Worm (Caenorhabditis elegans) whole organism, young adult: ENCODE data around the gene cyp-34A10.

ENCODE experiments used
- D2030.7 ChIP-seq: fragments of 200-800 bp; sonication (Bioruptor generic); IDR thresholded peaks from 2 replicates; pipeline ENCODE4 v1.3.6; 2022; ENCODE audit warnings: missing genetic modification reagents, missing genetic modification characterization, missing compliant biosample characterization
- F37B4.10 ChIP-seq: fragments of 200-800 bp; sonication (Bioruptor generic); IDR thresholded peaks from 2 replicates; pipeline ENCODE4 v1.3.6; 2022; ENCODE audit warnings: missing genetic modification characterization, missing compliant biosample characterization
- him-1 ChIP-seq: sonication (generic microtip); optimal IDR thresholded peaks from 2 replicates; lab custom pipeline; 2016; ENCODE audit warnings: missing genotype, missing genetic modification reagents, missing genetic modification characterization, missing compliant biosample characterization
- lir-1 ChIP-seq: fragments of 200-800 bp; sonication (Bioruptor generic); conservative IDR thresholded peaks from 2 replicates; pipeline ENCODE4 v1.3.6; 2022; ENCODE audit warnings: missing genetic modification reagents, missing genetic modification characterization, missing compliant biosample characterization
- nfya-1 ChIP-seq: sonication (generic microtip); optimal IDR thresholded peaks from 2 replicates; lab custom pipeline; 2017; ENCODE audit warnings: antibody characterized with exemption, missing compliant biosample characterization, missing genetic modification characterization, borderline replicate concordance; ENCODE audit not compliant: insufficient read depth
- nhr-179 ChIP-seq: sonication (generic microtip); optimal IDR thresholded peaks from 2 replicates; lab custom pipeline; 2016; ENCODE audit warnings: mild to moderate bottlenecking, missing genetic modification characterization, missing compliant biosample characterization
- unc-62 ChIP-seq: fragments of 150-350 bp; optimal IDR thresholded peaks from 2 replicates; lab custom pipeline; 2014; ENCODE audit warnings: missing biosample characterization, missing genetic modification reagents, missing genetic modification characterization
- xnd-1 ChIP-seq: sonication (generic microtip); optimal IDR thresholded peaks from 2 replicates; lab custom pipeline; 2016; ENCODE audit warnings: missing genotype, missing genetic modification reagents, missing genetic modification characterization, missing compliant biosample characterization

- TF ChIP-seq lir-1 (GFP tag; lab: Robert Waterston, UW) (no peak), unc-62 (GFP tag; lab: Kevin White, UChicago) (no peak), F37B4.10 (GFP tag; lab: Robert Waterston, UW) (no peak), D2030.7 (GFP tag; lab: Robert Waterston, UW) (no peak), nfya-1 (tag; lab: Kevin White, UChicago) (no peak), him-1 (no peak), nhr-179 (tag; lab: Kevin White, UChicago) (no peak), xnd-1 (tag; lab: Kevin White, UChicago) (no peak)
Measured at ce11 chrV:3967762-3968161, 5.0 kb downstream of the cyp-34A10 start, which contains the start of gene cyp-34A8.
